Worm (Caenorhabditis elegans) whole organism, L2 larva: ENCODE data around the gene T04F3.5.

Experiments used
- Y55F3AM.14 ChIP-seq: fragments of 200-800 bp; sonication (Bioruptor generic); optimal IDR thresholded peaks from 2 replicates; lab custom pipeline; 2018; ENCODE audit warnings: mild to moderate bottlenecking, missing genetic modification characterization, missing compliant biosample characterization
- ama-1 ChIP-seq: fragments of 150-350 bp; optimal IDR thresholded peaks from 2 replicates; lab custom pipeline; 2018; ENCODE audit warnings: inconsistent platforms
- ceh-16 ChIP-seq: fragments of 150-350 bp; optimal IDR thresholded peaks from 2 replicates; lab custom pipeline; 2014; ENCODE audit warnings: missing biosample characterization, missing genetic modification characterization
- ceh-82 ChIP-seq: fragments of 150-350 bp; optimal IDR thresholded peaks from 2 replicates; lab custom pipeline; 2014; ENCODE audit warnings: missing biosample characterization, missing genetic modification characterization
- egl-27 ChIP-seq: sonication (generic microtip); optimal IDR thresholded peaks from 3 replicates; lab custom pipeline; 2017; ENCODE audit warnings: missing biosample characterization, missing genetic modification reagents, missing genetic modification characterization
- gmeb-1 ChIP-seq: fragments of 150-350 bp; optimal IDR thresholded peaks from 2 replicates; lab custom pipeline; 2014; ENCODE audit warnings: missing biosample characterization, missing genetic modification characterization
- lin-39 ChIP-seq: fragments of 150-350 bp; optimal IDR thresholded peaks from 2 replicates; lab custom pipeline; 2014; ENCODE audit warnings: missing biosample characterization, missing genetic modification reagents, missing genetic modification characterization
- nhr-12 ChIP-seq: fragments of 150-350 bp; optimal IDR thresholded peaks from 2 replicates; lab custom pipeline; 2014; ENCODE audit warnings: missing biosample characterization, missing genetic modification characterization
- nhr-129 ChIP-seq: fragments of 150-350 bp; optimal IDR thresholded peaks from 2 replicates; lab custom pipeline; 2014; ENCODE audit warnings: missing biosample characterization, missing genetic modification characterization
- nhr-237 ChIP-seq: fragments of 150-350 bp; optimal IDR thresholded peaks from 2 replicates; lab custom pipeline; 2014; ENCODE audit warnings: missing biosample characterization, missing genetic modification characterization
- sma-3 ChIP-seq: sonication (generic microtip); optimal IDR thresholded peaks from 2 replicates; lab custom pipeline; 2016; ENCODE audit warnings: missing genetic modification reagents, missing genetic modification characterization, missing compliant biosample characterization
- unc-62 ChIP-seq: fragments of 150-350 bp; optimal IDR thresholded peaks from 2 replicates; lab custom pipeline; 2014; ENCODE audit warnings: missing biosample characterization, missing genetic modification reagents, missing genetic modification characterization
- ztf-11 ChIP-seq: sonication (generic microtip); optimal IDR thresholded peaks from 2 replicates; lab custom pipeline; 2017; ENCODE audit warnings: missing biosample characterization, missing genetic modification characterization
- ztf-4 ChIP-seq: fragments of 150-350 bp; optimal IDR thresholded peaks from 2 replicates; lab custom pipeline; 2014; ENCODE audit warnings: missing biosample characterization, missing genetic modification characterization

DNA sequence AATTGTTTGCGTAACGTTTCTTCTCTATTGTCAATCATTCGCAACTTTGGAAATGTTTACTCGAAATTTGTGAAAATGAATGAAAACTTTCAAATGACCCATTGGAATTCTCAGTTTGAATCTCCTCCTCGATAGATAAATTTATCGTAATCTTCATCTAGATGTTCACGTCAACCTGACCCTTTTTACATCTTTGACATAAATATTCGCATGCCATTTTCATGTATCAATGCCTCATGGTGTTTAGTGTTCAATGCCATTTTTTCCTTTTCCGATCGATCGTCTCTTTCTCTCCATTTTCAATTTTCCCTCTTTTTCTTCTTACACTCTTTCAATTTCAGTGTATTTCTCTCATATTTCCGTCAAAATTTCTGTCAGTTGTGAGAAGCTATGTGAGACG, 18.8 kb downstream of the T04F3.5 start:
- TF ChIP-seq ztf-4 (tag; lab: Kevin White, UChicago), result no peak
- TF ChIP-seq ceh-16 (tag; lab: Kevin White, UChicago), result peak; percentile 68
- TF ChIP-seq gmeb-1 (tag; lab: Kevin White, UChicago), result no peak
- no peak for TF ChIP-seq egl-27 (tag; lab: Kevin White, UChicago)
- TF ChIP-seq lin-39 (tag; lab: Kevin White, UChicago), result no peak
- no peak for TF ChIP-seq nhr-12 (tag; lab: Kevin White, UChicago)
- TF ChIP-seq nhr-129 (tag; lab: Kevin White, UChicago), result no peak
- no peak for TF ChIP-seq ceh-82 (tag; lab: Kevin White, UChicago)
- no peak for TF ChIP-seq ztf-11 (tag; lab: Kevin White, UChicago)
- no peak for TF ChIP-seq sma-3
- no peak for TF ChIP-seq unc-62
- TF ChIP-seq nhr-237, result no peak
- TF ChIP-seq ama-1 (lab: Kevin White, UChicago), result no peak
- no peak for TF ChIP-seq Y55F3AM.14 (GFP tag; lab: Kevin White, UChicago)
